Worm (Caenorhabditis elegans) whole organism, L3 larva: ENCODE results near the gene Y55B1AR.4.
A peak's percentile ranks its signal among the peaks of the same experiment; 100 is the strongest.

Experiments
- R02D3.7 ChIP-seq: fragments of 150-350 bp; optimal IDR thresholded peaks from 2 replicates; lab custom pipeline; 2014; ENCODE audit warnings: missing biosample characterization, missing genetic modification characterization
- aly-2 ChIP-seq: fragments of 150-350 bp; optimal IDR thresholded peaks from 2 replicates; lab custom pipeline; 2014; ENCODE audit warnings: missing biosample characterization, missing genetic modification characterization
- ama-1 ChIP-seq: fragments of 150-350 bp; optimal IDR thresholded peaks from 2 replicates; lab custom pipeline; 2018
- ceh-16 ChIP-seq: sonication (generic microtip); optimal IDR thresholded peaks from 2 replicates; lab custom pipeline; 2017; ENCODE audit warnings: missing biosample characterization, missing genetic modification characterization
- ceh-28 ChIP-seq: fragments of 150-350 bp; optimal IDR thresholded peaks from 2 replicates; lab custom pipeline; 2014; ENCODE audit warnings: missing biosample characterization, missing genetic modification reagents, missing genetic modification characterization
- ceh-9 ChIP-seq: sonication (generic microtip); optimal IDR thresholded peaks from 2 replicates; lab custom pipeline; 2018; ENCODE audit warnings: missing biosample characterization, missing genetic modification characterization
- daf-12 ChIP-seq: fragments of 150-350 bp; optimal IDR thresholded peaks from 2 replicates; lab custom pipeline; 2014; ENCODE audit warnings: missing biosample characterization, missing genetic modification reagents, missing genetic modification characterization
- elt-1 ChIP-seq: fragments of 150-350 bp; optimal IDR thresholded peaks from 2 replicates; lab custom pipeline; 2014; ENCODE audit warnings: missing biosample characterization, missing genetic modification characterization
- elt-2 ChIP-seq: sonication (generic microtip); optimal IDR thresholded peaks from 2 replicates; lab custom pipeline; 2016; ENCODE audit warnings: missing genetic modification reagents, mild to moderate bottlenecking, missing genetic modification characterization, missing compliant biosample characterization
- elt-3 ChIP-seq, 3 experiments: fragments of 150-350 bp in 1 of 3; sonication (generic microtip) in 2 of 3; optimal IDR thresholded peaks; 2 replicates in 2 of 3; 4 replicates in 1 of 3; lab custom pipeline; 2014 to 2017; ENCODE audit warnings: missing biosample characterization in 3 of 3, missing genetic modification characterization in 3 of 3
- eor-1 ChIP-seq, 2 experiments: fragments of 150-350 bp; optimal IDR thresholded peaks; 2 replicates each; lab custom pipeline; 2014 to 2018; ENCODE audit warnings: missing biosample characterization in 2 of 2, missing genetic modification characterization in 2 of 2
- fkh-10 ChIP-seq: sonication (generic microtip); optimal IDR thresholded peaks from 2 replicates; lab custom pipeline; 2017; ENCODE audit warnings: missing biosample characterization, missing genetic modification reagents, missing genetic modification characterization
- fos-1 ChIP-seq: fragments of 150-350 bp; optimal IDR thresholded peaks from 2 replicates; lab custom pipeline; 2014; ENCODE audit warnings: missing biosample characterization, missing genetic modification characterization
- hmg-11 ChIP-seq: sonication (generic microtip); optimal IDR thresholded peaks from 2 replicates; lab custom pipeline; 2016; ENCODE audit warnings: missing genetic modification characterization, missing compliant biosample characterization
- lin-39 ChIP-seq: fragments of 150-350 bp; optimal IDR thresholded peaks from 2 replicates; lab custom pipeline; 2018; ENCODE audit warnings: missing biosample characterization, missing genetic modification reagents, missing genetic modification characterization
- mdl-1 ChIP-seq: fragments of 150-350 bp; optimal IDR thresholded peaks from 2 replicates; lab custom pipeline; 2014; ENCODE audit warnings: missing biosample characterization, missing genetic modification characterization
- mml-1 ChIP-seq: fragments of 150-350 bp; sonication (generic microtip); optimal IDR thresholded peaks from 3 replicates; lab custom pipeline; 2014; ENCODE audit warnings: missing biosample characterization, missing genetic modification characterization
- nfya-1 ChIP-seq: sonication (generic microtip); optimal IDR thresholded peaks from 2 replicates; lab custom pipeline; 2017; ENCODE audit warnings: missing genetic modification characterization, mild to moderate bottlenecking, missing compliant biosample characterization, antibody characterized with exemption, moderate library complexity; ENCODE audit not compliant: insufficient read depth
- nhr-11 ChIP-seq: fragments of 150-350 bp; optimal IDR thresholded peaks from 2 replicates; lab custom pipeline; 2014; ENCODE audit warnings: missing biosample characterization, missing genetic modification characterization
- nhr-12 ChIP-seq: fragments of 150-350 bp; optimal IDR thresholded peaks from 2 replicates; lab custom pipeline; 2014; ENCODE audit warnings: missing biosample characterization, missing genetic modification characterization
- nhr-23 ChIP-seq: fragments of 150-350 bp; optimal IDR thresholded peaks from 2 replicates; lab custom pipeline; 2014; ENCODE audit warnings: missing biosample characterization, missing genetic modification reagents, missing genetic modification characterization
- nhr-237 ChIP-seq: fragments of 150-350 bp; optimal IDR thresholded peaks from 2 replicates; lab custom pipeline; 2014; ENCODE audit warnings: missing biosample characterization, missing genetic modification characterization
- nhr-25 ChIP-seq: sonication (generic microtip); optimal IDR thresholded peaks from 2 replicates; lab custom pipeline; 2017; ENCODE audit warnings: missing biosample characterization, missing genetic modification characterization
- nhr-28 ChIP-seq: fragments of 150-350 bp; optimal IDR thresholded peaks from 2 replicates; lab custom pipeline; 2014; ENCODE audit warnings: missing biosample characterization, missing genetic modification characterization
- nhr-43 ChIP-seq: sonication (generic microtip); optimal IDR thresholded peaks from 2 replicates; lab custom pipeline; 2016; ENCODE audit warnings: mild to moderate bottlenecking, missing genetic modification characterization, missing compliant biosample characterization; ENCODE audit not compliant: poor library complexity, severe bottlenecking
- nhr-67 ChIP-seq: fragments of 150-350 bp; optimal IDR thresholded peaks from 2 replicates; lab custom pipeline; 2014; ENCODE audit warnings: missing biosample characterization, missing genetic modification characterization
- pha-4 ChIP-seq: fragments of 150-350 bp; optimal IDR thresholded peaks from 2 replicates; lab custom pipeline; 2014; ENCODE audit warnings: missing biosample characterization, missing genetic modification reagents, missing genetic modification characterization
- pqm-1 ChIP-seq: fragments of 150-350 bp; optimal IDR thresholded peaks from 2 replicates; lab custom pipeline; 2017; ENCODE audit warnings: missing biosample characterization, missing genetic modification characterization, inconsistent platforms
- sea-2 ChIP-seq: fragments of 150-350 bp; sonication (generic microtip); optimal IDR thresholded peaks from 4 replicates; lab custom pipeline; 2014; ENCODE audit warnings: missing biosample characterization, missing genetic modification reagents, missing genetic modification characterization
- skn-1 ChIP-seq: fragments of 150-350 bp; optimal IDR thresholded peaks from 2 replicates; lab custom pipeline; 2014; ENCODE audit warnings: missing biosample characterization, missing genetic modification characterization
- tbx-2 ChIP-seq: sonication (generic microtip); optimal IDR thresholded peaks from 2 replicates; lab custom pipeline; 2016; ENCODE audit warnings: mild to moderate bottlenecking, missing genetic modification characterization, missing compliant biosample characterization
- unc-39 ChIP-seq: sonication (generic microtip); optimal IDR thresholded peaks from 4 replicates; lab custom pipeline; 2017; ENCODE audit warnings: missing biosample characterization, missing genetic modification characterization
- unc-62 ChIP-seq: fragments of 150-350 bp; sonication (generic microtip); optimal IDR thresholded peaks from 4 replicates; lab custom pipeline; 2014; ENCODE audit warnings: missing biosample characterization, missing genetic modification reagents, missing genetic modification characterization
- zag-1 ChIP-seq: fragments of 150-350 bp; optimal IDR thresholded peaks from 2 replicates; lab custom pipeline; 2014; ENCODE audit warnings: missing biosample characterization, missing genetic modification characterization
- ztf-11 ChIP-seq: fragments of 150-350 bp; optimal IDR thresholded peaks from 2 replicates; lab custom pipeline; 2014; ENCODE audit warnings: missing biosample characterization, missing genetic modification characterization

The Y55B1AR.4 gene

DNA sequence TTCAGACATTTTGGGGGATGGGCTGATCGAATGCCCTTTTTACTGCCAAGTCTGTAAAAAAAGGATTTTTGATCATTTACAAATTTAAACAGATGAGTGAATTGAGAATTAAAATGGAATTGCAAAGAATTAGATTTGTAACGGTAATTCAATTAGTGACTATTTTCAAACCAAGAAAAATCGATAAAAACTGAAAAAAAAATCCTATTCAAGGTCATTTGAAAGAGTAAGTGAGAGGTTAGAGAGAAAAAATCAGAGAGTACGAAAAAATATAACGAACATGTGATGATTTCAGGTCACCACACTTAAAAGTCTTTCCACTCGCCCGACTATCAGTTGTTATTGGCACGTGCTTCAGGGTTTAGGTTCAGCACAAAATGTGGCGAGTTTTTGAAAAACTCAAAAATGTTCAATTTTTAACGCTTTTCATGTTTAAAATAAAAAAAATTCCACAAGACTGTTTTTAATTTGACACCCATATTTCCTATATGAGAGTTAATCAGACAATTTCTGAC lies 14.9 kb upstream of the Y55B1AR.4 start, which contains the start of gene T19C3.4:
Gene T19C3.4, minus strand, starts transcription at position 51 of the 515 bp plus-strand sequence.
- TF ChIP-seq nfya-1 (tag; lab: Kevin White, UChicago) (no peak), tbx-2 (tag; lab: Kevin White, UChicago) (no peak), nhr-67 (tag; lab: Kevin White, UChicago) (no peak), pha-4 (tag; lab: Kevin White, UChicago) (peak; percentile 23), pqm-1 (tag; lab: Kevin White, UChicago) (peak; percentile 41), elt-2 (tag; lab: Kevin White, UChicago) (peak; percentile 53)
- TF ChIP-seq, all 47 proteins: peak for 3

ce11 chrIII:617467-617866 lies 12.2 kb upstream of the Y55B1AR.4 start, which contains the start of gene T19C3.2:
Gene T19C3.2, minus strand, starts transcription at chrIII:617567.
- TF ChIP-seq tbx-2 (tag; lab: Kevin White, UChicago) (no peak), elt-1 (tag; lab: Kevin White, UChicago) (no peak), fkh-10 (GFP tag; lab: Kevin White, UChicago) (no peak), elt-2 (tag; lab: Kevin White, UChicago) (no peak), hmg-11 (no peak), elt-3 (tag; optimal IDR thresholded peaks at IDR 0.05; lab: Kevin White, UChicago) (no peak)

DNA sequence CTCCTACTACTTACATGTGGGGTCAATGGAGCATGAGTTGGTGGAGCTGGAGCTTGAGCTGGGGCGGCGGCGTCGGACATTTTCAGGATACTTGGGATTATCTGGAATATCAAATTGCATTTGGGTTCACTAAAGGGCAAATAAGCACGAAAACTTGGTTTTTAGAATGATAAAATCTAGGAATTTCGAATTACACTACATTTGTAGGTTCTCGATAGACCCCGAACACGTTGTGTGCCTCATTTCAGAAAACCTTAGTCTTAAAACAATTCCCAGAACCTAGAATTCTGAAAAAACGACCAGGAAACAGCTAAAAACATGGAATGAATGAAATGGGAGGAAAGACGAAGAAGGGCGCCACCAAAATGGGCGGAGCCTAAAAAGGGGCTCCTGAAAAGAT lies 9.1 kb upstream of the Y55B1AR.4 start, which contains the start of gene T19C3.3:
Gene T19C3.3, minus strand, starts transcription at position 101 of the 400 bp plus-strand sequence.
- TF ChIP-seq fkh-10 (GFP tag; lab: Kevin White, UChicago) (no peak), ceh-9 (tag; lab: Kevin White, UChicago) (no peak), ceh-16 (tag; lab: Kevin White, UChicago) (no peak), fos-1 (tag; lab: Kevin White, UChicago) (no peak), skn-1 (no peak), nhr-43 (no peak), pha-4 (tag; lab: Kevin White, UChicago) (no peak), elt-1 (tag; lab: Kevin White, UChicago) (no peak), aly-2 (tag; lab: Kevin White, UChicago) (no peak)

- no peak for TF ChIP-seq nfya-1 (tag; lab: Kevin White, UChicago)
- TF ChIP-seq R02D3.7 (tag; lab: Kevin White, UChicago), result no peak
- TF ChIP-seq mdl-1 (tag; lab: Kevin White, UChicago), result no peak
- no peak for TF ChIP-seq nhr-28 (tag; lab: Kevin White, UChicago)
- TF ChIP-seq eor-1 (tag; optimal IDR thresholded peaks at IDR 0.05; lab: Kevin White, UChicago), result no peak
- no peak for TF ChIP-seq daf-12 (tag; lab: Kevin White, UChicago)
These were observed 7.4 kb upstream of the Y55B1AR.4 start for ce11 chrIII:612759-613158.

- no peak for TF ChIP-seq mml-1 (tag; lab: Kevin White, UChicago)
- TF ChIP-seq sea-2 (GFP tag; lab: Kevin White, UChicago), result no peak
- TF ChIP-seq elt-1 (tag; lab: Kevin White, UChicago), result no peak
- no peak for TF ChIP-seq aly-2 (tag; lab: Kevin White, UChicago)
- no peak for TF ChIP-seq nhr-25
- no peak for TF ChIP-seq nhr-43
- no peak for TF ChIP-seq eor-1 (tag; optimal IDR thresholded peaks at IDR 0.05; lab: Kevin White, UChicago)
- TF ChIP-seq unc-62 (GFP tag; lab: Kevin White, UChicago), result no peak
- TF ChIP-seq lin-39 (tag; lab: Kevin White, UChicago), result no peak
- TF ChIP-seq pha-4 (tag; lab: Kevin White, UChicago), result no peak
- no peak for TF ChIP-seq zag-1
- TF ChIP-seq, all 47 proteins: peak for 0
These were observed 6.6 kb upstream of the Y55B1AR.4 start for ce11 chrIII:611900-612299.

DNA sequence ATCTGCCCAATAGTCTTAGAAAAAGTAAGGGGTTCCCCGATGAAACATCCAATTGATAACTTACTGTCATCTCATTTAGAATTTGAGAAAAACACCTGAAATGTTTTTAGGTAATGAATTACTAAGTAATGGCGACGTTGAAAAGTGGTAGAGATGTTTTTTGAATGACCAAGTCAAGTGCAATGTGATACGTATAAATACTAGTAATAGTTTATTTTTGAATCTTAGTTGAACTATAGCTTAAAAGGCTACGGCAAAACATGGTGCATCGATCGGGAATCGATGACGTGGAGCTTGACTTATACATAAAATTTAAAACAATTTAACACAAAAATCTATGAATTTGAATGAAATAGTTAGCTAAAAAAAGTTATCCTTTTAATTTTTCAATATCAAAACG lies 4.2 kb upstream of the Y55B1AR.4 start, which contains the start of gene best-17:
Gene best-17, minus strand, starts transcription at position 101 of the 400 bp plus-strand sequence.
- TF ChIP-seq nhr-25, result no peak
- no peak for TF ChIP-seq unc-62 (GFP tag; lab: Kevin White, UChicago)
- no peak for TF ChIP-seq aly-2 (tag; lab: Kevin White, UChicago)
- TF ChIP-seq fos-1 (tag; lab: Kevin White, UChicago), result no peak
- no peak for TF ChIP-seq nhr-11 (tag; lab: Kevin White, UChicago)
- TF ChIP-seq ama-1 (lab: Kevin White, UChicago), result no peak
- TF ChIP-seq lin-39 (tag; lab: Kevin White, UChicago), result no peak
- TF ChIP-seq ztf-11, result no peak
- TF ChIP-seq unc-39 (tag; lab: Kevin White, UChicago), result no peak
- TF ChIP-seq nhr-12 (tag; lab: Kevin White, UChicago), result no peak
- TF ChIP-seq ceh-28 (tag; lab: Kevin White, UChicago), result no peak
- TF ChIP-seq sea-2 (GFP tag; lab: Kevin White, UChicago), result no peak
- TF ChIP-seq skn-1, result no peak
- TF ChIP-seq nhr-237 (tag; lab: Kevin White, UChicago), result no peak
- no peak for TF ChIP-seq nhr-43
- no peak for TF ChIP-seq nhr-23 (tag; lab: Kevin White, UChicago)
- TF ChIP-seq elt-3 (tag; optimal IDR thresholded peaks at IDR 0.05; lab: Kevin White, UChicago), result no peak
